Worm (Caenorhabditis elegans): ENCODE results near the gene Y113G7A.16.

The Y113G7A.16 gene

DNA sequence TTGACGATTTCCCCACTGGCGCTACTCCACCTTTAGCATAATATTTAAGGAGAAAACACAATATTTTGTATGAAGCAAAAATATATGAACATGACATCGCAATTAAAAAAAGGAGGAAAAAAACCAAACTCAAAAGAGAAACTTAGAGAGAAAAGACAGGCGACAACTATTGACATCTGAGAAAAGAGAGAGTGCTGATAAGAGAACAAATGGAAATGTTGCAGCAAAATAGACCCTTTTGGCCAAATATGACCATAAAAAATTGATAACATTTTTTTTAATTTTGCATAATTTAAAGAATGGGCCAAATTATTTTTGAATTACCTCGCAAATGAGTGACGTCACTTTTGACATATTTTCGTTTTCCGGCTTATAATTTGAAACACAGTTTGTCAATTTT lies 42.7 kb upstream of the Y113G7A.16 start:
- TF ChIP-seq daf-8 (GFP tag; IDR thresholded peaks at IDR 0.05) (no peak), dve-1 (tag; optimal IDR thresholded peaks at IDR 0.05; ENCODE audit: insufficient read depth) (no peak), nhr-48 (tag; optimal IDR thresholded peaks at IDR 0.05) (no peak), unc-62 (GFP tag; optimal IDR thresholded peaks at IDR 0.05 in 1 of 2) (peak in 1 of 2 experiments; percentile 27), unc-62 (tag; optimal IDR thresholded peaks at IDR 0.05) (no peak), snpc-1.2 (GFP tag; IDR thresholded peaks at IDR 0.05) (no peak), zip-11 (GFP tag; IDR thresholded peaks at IDR 0.05) (no peak), daf-16 (GFP tag; optimal IDR thresholded peaks at IDR 0.05) (no peak), daf-16 (tag; optimal IDR thresholded peaks at IDR 0.05) (peak; percentile 64), pqm-1 (tag; optimal IDR thresholded peaks at IDR 0.05) (peak; percentile 77), lin-38 (GFP tag; IDR thresholded peaks at IDR 0.05) (no peak), ztf-7 (tag; optimal IDR thresholded peaks at IDR 0.05) (no peak)

DNA sequence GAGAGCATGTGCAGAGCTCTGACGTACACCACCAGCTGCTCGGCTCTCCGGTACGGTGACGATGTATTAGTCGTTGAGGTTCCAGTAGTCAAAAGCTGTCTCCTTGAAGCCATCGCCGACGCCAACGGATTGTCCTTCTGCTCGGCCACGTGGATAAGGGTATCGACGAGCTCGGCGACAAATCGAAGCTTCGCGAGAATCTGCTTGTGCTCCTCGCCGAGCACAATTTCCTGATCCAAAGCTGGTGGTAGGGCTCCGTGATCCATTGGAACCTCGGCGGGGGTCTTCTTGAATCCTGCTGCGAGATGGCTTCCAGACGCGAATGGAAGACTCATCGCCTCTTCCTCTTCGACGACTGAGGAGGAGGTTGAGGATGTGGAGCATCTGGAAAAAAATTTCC lies 39.9 kb upstream of the Y113G7A.16 start:
- no peak for TF ChIP-seq arid-1 (GFP tag; conservative IDR thresholded peaks at IDR 0.05)
- TF ChIP-seq ZK337.2 (GFP tag; IDR thresholded peaks at IDR 0.05) = no peak
- TF ChIP-seq dmd-6 (GFP tag; IDR thresholded peaks at IDR 0.05) = no peak
- TF ChIP-seq nhr-41 (GFP tag; IDR thresholded peaks at IDR 0.05) = no peak
- TF ChIP-seq ama-1 (optimal IDR thresholded peaks at IDR 0.05) = no peak
- no peak for TF ChIP-seq gei-8 (GFP tag; optimal IDR thresholded peaks at IDR 0.05)
- 0 out of 2 replicates have a peak, but pooled peaks have one; percentile 10 for TF ChIP-seq hmg-1.1 (GFP tag; IDR thresholded peaks at IDR 0.05)
- TF ChIP-seq sdz-12 (GFP tag; optimal IDR thresholded peaks at IDR 0.05) = no peak
- no peak for TF ChIP-seq snpc-4 (tag; optimal IDR thresholded peaks at IDR 0.05)
- TF ChIP-seq fkh-10 (GFP tag; optimal IDR thresholded peaks at IDR 0.05) = no peak
- peak; percentile 83 for TF ChIP-seq set-16 (GFP tag; IDR thresholded peaks at IDR 0.05)
- no peak for TF ChIP-seq nhr-11 (tag; optimal IDR thresholded peaks at IDR 0.05)

DNA sequence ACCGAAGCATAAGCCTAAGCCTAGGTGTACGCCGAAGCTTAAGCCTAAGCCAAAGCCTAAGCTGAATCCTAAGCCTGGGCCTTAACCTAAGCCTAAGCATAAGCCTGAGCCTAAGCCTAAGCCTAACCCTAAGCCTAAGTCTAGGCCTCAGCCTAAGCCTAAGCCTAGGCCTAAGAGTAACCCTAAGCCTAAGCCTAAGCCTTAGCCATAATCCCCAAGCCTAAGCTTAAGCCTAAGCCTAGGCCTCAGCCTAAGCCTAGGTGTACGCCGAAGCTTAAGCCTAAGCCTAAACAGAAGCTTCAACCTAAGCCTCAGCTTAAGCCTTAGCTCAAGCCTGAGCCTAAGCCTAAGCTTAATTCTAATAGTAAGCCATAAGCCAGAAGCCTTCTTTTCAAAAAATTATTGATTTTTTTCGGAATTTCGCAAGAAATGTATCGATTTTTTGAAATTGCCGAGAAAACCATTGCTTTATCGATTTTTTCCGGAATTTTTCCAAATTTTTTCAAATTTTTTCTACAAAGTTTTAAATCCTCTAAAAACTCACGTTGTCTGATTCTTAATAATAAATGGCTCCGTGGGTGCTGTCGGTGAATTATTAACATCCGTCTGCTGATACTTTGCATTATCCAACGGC lies 39.1 kb upstream of the Y113G7A.16 start:
- TF ChIP-seq snpc-4 (tag; optimal IDR thresholded peaks at IDR 0.05) = no peak
- 0 out of 2 replicates have a peak, but pooled peaks have one; percentile 44 for TF ChIP-seq dmd-8 (GFP tag; IDR thresholded peaks at IDR 0.05)
- 0 out of 2 replicates have a peak, but pooled peaks have one; percentile 14 for TF ChIP-seq php-3 (GFP tag; IDR thresholded peaks at IDR 0.05)
- no peak for TF ChIP-seq hif-1 (tag; optimal IDR thresholded peaks at IDR 0.05)
- TF ChIP-seq unc-62 (GFP tag; optimal IDR thresholded peaks at IDR 0.05 in 1 of 2) = peak in 1 of 2 experiments; percentile 70
- no peak for TF ChIP-seq unc-62 (tag; optimal IDR thresholded peaks at IDR 0.05)
- peak; percentile 83 for TF ChIP-seq ceh-28 (tag; optimal IDR thresholded peaks at IDR 0.05)
- TF ChIP-seq F44E2.7 (GFP tag; IDR thresholded peaks at IDR 0.05) = peak; percentile 79; the same call in 1 of the 2 replicates

DNA sequence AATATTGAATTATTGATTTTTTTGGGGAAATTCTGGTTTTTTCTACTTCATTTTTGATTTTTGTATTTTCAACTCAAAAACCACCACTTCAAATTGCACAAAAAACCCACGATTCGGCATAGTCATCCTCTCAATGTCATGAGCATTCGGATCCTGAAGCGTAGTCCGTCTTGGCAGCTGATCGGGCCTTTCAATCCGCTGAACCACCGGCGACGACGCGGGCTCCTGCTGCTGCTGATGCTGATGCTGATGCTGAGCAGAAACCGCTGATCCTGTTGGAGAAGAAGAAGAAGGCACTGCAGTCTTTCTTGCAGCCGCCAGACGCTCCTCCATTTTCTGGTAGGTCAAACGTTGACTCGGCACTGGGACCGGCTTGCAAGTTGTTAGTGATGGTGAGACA lies 38.3 kb upstream of the Y113G7A.16 start:
- no peak for TF ChIP-seq dmd-8 (GFP tag; IDR thresholded peaks at IDR 0.05)
- peak; percentile 79 for TF ChIP-seq set-16 (GFP tag; IDR thresholded peaks at IDR 0.05)

DNA sequence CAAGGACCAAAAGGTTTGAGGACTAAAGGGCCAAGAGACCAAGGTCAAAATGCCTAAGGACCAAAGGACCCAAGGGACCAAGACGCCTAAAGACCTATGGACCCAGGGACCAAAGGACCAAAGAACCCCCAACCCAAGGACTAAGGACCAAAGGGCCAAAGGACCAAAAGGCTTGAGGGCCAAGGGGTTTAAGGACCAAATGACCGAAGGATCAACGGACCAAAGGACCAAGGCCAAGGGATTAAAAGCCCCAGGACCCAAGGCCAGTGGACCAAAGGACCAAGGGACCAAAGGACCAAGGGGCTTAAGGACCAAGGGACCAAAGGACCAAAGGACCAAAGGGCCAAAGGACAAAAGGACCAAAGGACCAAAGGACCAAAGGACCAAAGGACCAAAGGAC lies 37.6 kb upstream of the Y113G7A.16 start:
- TF ChIP-seq nhr-28 (tag; optimal IDR thresholded peaks at IDR 0.05) (no peak), F44E2.7 (GFP tag; IDR thresholded peaks at IDR 0.05) (peak; percentile 54; the same call in 1 of the 2 replicates)

DNA sequence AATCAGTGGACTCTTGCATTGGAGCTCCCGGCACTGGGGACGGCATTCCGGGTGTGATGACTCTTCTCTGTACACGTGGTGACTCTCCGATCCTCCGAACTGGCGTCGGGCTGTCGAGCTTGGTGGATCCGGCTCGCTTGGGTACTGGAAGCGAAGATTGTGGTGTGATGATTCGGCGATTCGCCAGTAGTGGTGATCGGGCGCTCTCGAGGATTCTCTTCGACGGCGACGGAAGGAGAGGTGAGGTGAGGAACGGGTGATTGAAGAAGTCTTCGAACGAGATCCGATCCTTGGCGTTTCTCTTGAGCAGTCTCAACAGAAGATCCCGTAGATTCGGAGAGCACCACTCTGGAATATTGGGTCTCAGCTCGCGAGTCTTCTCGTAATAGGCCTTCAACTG lies 36.7 kb upstream of the Y113G7A.16 start:
- TF ChIP-seq aha-1 (tag) (peak; percentile 57), set-16 (GFP tag; IDR thresholded peaks at IDR 0.05) (peak; percentile 84), F44E2.7 (GFP tag; IDR thresholded peaks at IDR 0.05) (0 out of 2 replicates have a peak, but pooled peaks have one; percentile 66), zag-1 (tag; optimal IDR thresholded peaks at IDR 0.05) (no peak)

Measured in whole organism, L4 larva.